Fruit fly (Drosophila melanogaster) whole organism: ENCODE results near the gene CG31097.

ENCODE experiments used
- Dll ChIP-seq: fragments of >200 bp; optimal IDR thresholded peaks from 2 replicates; lab custom pipeline; 2017
- EcR ChIP-seq, 2 experiments: fragments of >200 bp; optimal IDR thresholded peaks; 2 replicates each; lab custom pipeline; 2017; ENCODE audit warnings: missing biosample characterization in 2 of 2, missing genetic modification characterization in 2 of 2, missing genetic modification reagents in 2 of 2
- pan ChIP-seq: fragments of >200 bp; optimal IDR thresholded peaks from 2 replicates; lab custom pipeline; 2017
- psq ChIP-seq: fragments of >200 bp; optimal IDR thresholded peaks from 2 replicates; lab custom pipeline; 2017
- usp ChIP-seq: fragments of >200 bp; optimal IDR thresholded peaks from 2 replicates; lab custom pipeline; 2017; ENCODE audit warnings: missing biosample characterization, missing genetic modification characterization, mixed read lengths

DNA sequence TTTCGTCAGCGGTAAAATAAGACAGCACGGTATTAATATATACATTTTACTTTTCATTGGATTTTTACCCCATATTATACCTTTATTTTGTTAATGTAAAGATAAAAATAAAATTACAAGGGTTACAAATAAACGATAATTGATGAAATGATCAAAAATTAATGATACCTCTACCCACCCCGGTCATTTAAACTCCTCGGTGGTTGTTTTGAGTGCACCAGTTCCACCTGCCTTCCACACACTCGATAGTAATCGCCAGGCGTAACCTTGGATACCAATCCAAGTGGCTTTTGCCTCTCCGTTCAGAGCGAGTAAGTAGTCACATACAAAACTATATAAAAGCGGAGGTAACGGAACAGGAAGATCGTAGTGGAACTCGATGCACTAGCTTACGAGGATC lies 42.4 kb upstream of the CG31097 start, which contains the start of gene rha:
- TF ChIP-seq Dll (lab: Kevin White, UChicago), result no peak
- TF ChIP-seq psq (lab: Kevin White, UChicago), result no peak
- no peak for TF ChIP-seq pan (lab: Kevin White, UChicago)
- no peak for TF ChIP-seq usp
- TF ChIP-seq EcR (GFP tag; optimal IDR thresholded peaks at IDR 0.05; lab: Kevin White, UChicago), result no peak
